Worm (Caenorhabditis elegans): ENCODE data around the gene dph-2.

DNA sequence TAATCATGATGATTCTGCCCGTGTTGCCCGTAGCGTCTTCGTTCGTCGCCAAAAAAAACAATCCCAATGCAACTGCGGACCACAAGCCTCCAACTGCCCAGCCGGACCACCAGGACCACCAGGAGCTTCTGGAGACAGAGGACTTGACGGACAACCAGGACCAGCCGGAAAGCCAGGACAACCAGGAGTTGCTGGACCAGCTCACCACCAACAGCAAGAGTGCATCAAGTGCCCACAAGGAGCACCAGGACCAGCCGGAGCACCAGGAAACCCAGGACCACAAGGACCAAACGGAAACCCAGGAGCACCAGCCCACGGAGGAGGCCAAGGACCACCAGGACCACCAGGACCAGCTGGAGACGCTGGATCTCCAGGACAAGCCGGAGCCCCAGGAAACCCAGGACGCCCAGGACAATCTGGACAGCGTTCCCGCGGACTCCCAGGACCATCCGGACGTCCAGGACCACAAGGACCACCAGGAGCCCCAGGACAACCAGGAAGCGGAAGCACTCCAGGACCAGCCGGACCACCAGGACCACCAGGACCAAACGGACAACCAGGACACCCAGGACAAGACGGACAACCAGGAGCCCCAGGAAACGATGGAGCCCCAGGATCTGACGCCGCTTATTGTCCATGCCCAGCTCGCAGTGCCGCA lies 6.5 kb downstream of the dph-2 start:
- TF ChIP-seq mep-1 (tag; optimal IDR thresholded peaks at IDR 0.05): no peak
- no peak for TF ChIP-seq blmp-1 (tag; optimal IDR thresholded peaks at IDR 0.05)
- TF ChIP-seq unc-62 (GFP tag; optimal IDR thresholded peaks at IDR 0.05): no peak
- no peak for TF ChIP-seq cnd-1 (tag; optimal IDR thresholded peaks at IDR 0.05)
- no peak for TF ChIP-seq snpc-4 (tag; optimal IDR thresholded peaks at IDR 0.05)
- TF ChIP-seq nhr-12 (tag; optimal IDR thresholded peaks at IDR 0.05): no peak
- no peak for TF ChIP-seq M03D4.4 (tag; optimal IDR thresholded peaks at IDR 0.05)

Data from whole organism, mixed stage, embryonic.